Worm (Caenorhabditis elegans) whole organism, early embryonic: Measurements from ENCODE around the gene ZC262.13.

Source experiments
- B0310.2 ChIP-seq: sonication (generic microtip); optimal IDR thresholded peaks from 2 replicates; lab custom pipeline; 2016; ENCODE audit warnings: mild to moderate bottlenecking, missing genetic modification characterization, missing compliant biosample characterization
- F13C5.2 ChIP-seq: sonication (generic microtip); optimal IDR thresholded peaks from 2 replicates; lab custom pipeline; 2017; ENCODE audit warnings: mild to moderate bottlenecking, missing genetic modification characterization, inconsistent platforms, missing compliant biosample characterization
- aly-1 ChIP-seq: sonication (generic microtip); optimal IDR thresholded peaks from 2 replicates; lab custom pipeline; 2016; ENCODE audit warnings: missing genetic modification characterization, missing compliant biosample characterization
- ama-1 ChIP-seq: fragments of 150-350 bp; optimal IDR thresholded peaks from 2 replicates; lab custom pipeline; 2014
- ceh-13 ChIP-seq: fragments of 200-800 bp; sonication (Bioruptor generic); optimal IDR thresholded peaks from 2 replicates; lab custom pipeline; 2018; ENCODE audit warnings: mild to moderate bottlenecking, missing genetic modification characterization, missing compliant biosample characterization
- ceh-36 ChIP-seq: sonication (generic microtip); optimal IDR thresholded peaks from 2 replicates; lab custom pipeline; 2016; ENCODE audit warnings: missing genetic modification characterization, inconsistent platforms, missing compliant biosample characterization
- ets-7 ChIP-seq: sonication (generic microtip); optimal IDR thresholded peaks from 2 replicates; lab custom pipeline; 2016; ENCODE audit warnings: missing genotype, missing genetic modification characterization, missing compliant biosample characterization
- flt-1 ChIP-seq: fragments of 200-800 bp; sonication (Bioruptor generic); IDR thresholded peaks from 2 replicates; pipeline ENCODE4 v1.3.6; 2022; ENCODE audit warnings: missing genetic modification characterization, missing compliant biosample characterization
- hmbx-1 ChIP-seq: sonication (generic microtip); optimal IDR thresholded peaks from 2 replicates; lab custom pipeline; 2016; ENCODE audit warnings: mild to moderate bottlenecking, missing genetic modification characterization, missing compliant biosample characterization
- hmg-4 ChIP-seq: fragments of 200-800 bp; sonication (Bioruptor generic); optimal IDR thresholded peaks from 2 replicates; lab custom pipeline; 2018; ENCODE audit warnings: mild to moderate bottlenecking, missing genetic modification characterization, missing compliant biosample characterization
- hnd-1 ChIP-seq: sonication (generic microtip); optimal IDR thresholded peaks from 2 replicates; lab custom pipeline; 2016; ENCODE audit warnings: missing genetic modification characterization, missing compliant biosample characterization
- pes-1 ChIP-seq: fragments of 200-800 bp; sonication (Bioruptor generic); IDR thresholded peaks from 2 replicates; pipeline ENCODE4 v1.3.6; 2022; ENCODE audit warnings: missing genetic modification reagents, missing genetic modification characterization, missing compliant biosample characterization
- scrt-1 ChIP-seq: fragments of 200-800 bp; sonication (Bioruptor generic); IDR thresholded peaks from 2 replicates; pipeline ENCODE4 v1.3.6; 2022; ENCODE audit warnings: missing genetic modification characterization, missing compliant biosample characterization
- sea-1 ChIP-seq: fragments of 200-800 bp; sonication (Bioruptor generic); conservative IDR thresholded peaks from 2 replicates; pipeline ENCODE4 v1.3.6; 2022; ENCODE audit warnings: missing genetic modification characterization, missing compliant biosample characterization
- tbx-11 ChIP-seq: fragments of 200-800 bp; sonication (Bioruptor generic); IDR thresholded peaks from 2 replicates; pipeline ENCODE4 v1.3.6; 2022; ENCODE audit warnings: missing genetic modification characterization, missing compliant biosample characterization
- tbx-37 ChIP-seq: fragments of 200-800 bp; sonication (Bioruptor generic); conservative IDR thresholded peaks from 2 replicates; pipeline ENCODE4 v1.3.6; 2022; ENCODE audit warnings: missing genetic modification reagents, missing genetic modification characterization, missing compliant biosample characterization
- tra-4 ChIP-seq: sonication (generic microtip); optimal IDR thresholded peaks from 2 replicates; lab custom pipeline; 2017; ENCODE audit warnings: missing genetic modification characterization, missing compliant biosample characterization

Gene ZC262.13

DNA sequence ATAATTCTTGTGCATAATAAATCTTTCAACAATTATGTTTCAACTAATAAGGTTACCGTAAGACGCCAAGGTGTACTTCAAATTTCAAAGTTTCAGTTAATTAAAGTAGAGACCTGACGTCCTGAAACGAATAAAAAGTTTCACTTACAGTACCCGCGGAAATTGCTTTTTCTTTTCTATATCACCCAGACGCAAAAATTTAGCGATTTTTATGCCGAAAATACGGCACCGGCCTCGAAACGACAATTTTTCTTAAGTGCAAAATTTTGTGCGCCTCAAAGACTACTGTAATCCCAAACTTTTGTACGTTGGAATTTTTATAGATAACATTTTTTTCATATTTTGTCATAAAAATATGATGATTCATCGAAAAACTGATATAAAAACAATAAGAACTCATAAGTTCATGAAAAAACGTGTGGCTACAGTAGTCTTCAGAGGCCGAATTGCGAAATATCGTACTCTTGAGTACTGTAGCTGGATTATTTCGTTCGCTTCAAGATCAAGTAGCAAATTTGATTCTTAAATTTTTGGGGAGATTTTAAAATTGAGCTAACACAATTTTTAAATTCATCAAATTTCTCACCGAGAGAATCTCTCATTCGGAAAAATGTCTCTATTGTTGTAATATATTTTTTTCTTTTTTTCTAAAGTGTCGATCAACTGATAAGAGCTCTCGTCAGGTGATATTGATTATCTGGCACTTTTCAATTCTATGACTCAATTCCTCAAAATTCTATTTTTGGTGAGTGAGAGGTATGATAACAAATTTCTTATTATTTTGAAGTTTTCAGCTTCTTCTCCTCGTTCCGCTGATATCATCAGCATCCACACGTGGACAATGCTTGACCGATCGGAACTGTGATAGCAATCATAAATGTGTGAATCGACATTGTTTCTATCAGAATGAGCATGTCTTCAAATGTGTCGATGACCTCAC lies at the start of gene ZC262.13:
ZC262.13 (plus strand) TSS at position 641 of the 940 bp plus-strand sequence.
- no peak for TF ChIP-seq ets-7 (tag; lab: Kevin White, UChicago)
- no peak for TF ChIP-seq tra-4 (tag; lab: Kevin White, UChicago)
- TF ChIP-seq aly-1 (tag; lab: Kevin White, UChicago) = no peak
- TF ChIP-seq hnd-1 = no peak
- TF ChIP-seq hmg-4 (GFP tag; lab: Kevin White, UChicago) = no peak
- TF ChIP-seq scrt-1 (GFP tag; lab: Robert Waterston, UW) = no peak
- no peak for TF ChIP-seq ceh-13 (GFP tag; lab: Kevin White, UChicago)
- TF ChIP-seq tbx-11 = no peak
- no peak for TF ChIP-seq B0310.2 (tag; lab: Kevin White, UChicago)
- no peak for TF ChIP-seq F13C5.2 (tag; lab: Kevin White, UChicago)
- TF ChIP-seq tbx-37 (GFP tag; lab: Robert Waterston, UW) = no peak
- no peak for TF ChIP-seq flt-1 (GFP tag; lab: Robert Waterston, UW)
- no peak for TF ChIP-seq ceh-36 (tag; lab: Kevin White, UChicago)
- no peak for TF ChIP-seq hmbx-1 (tag; lab: Kevin White, UChicago)
- no peak for TF ChIP-seq ama-1 (lab: Kevin White, UChicago)
- TF ChIP-seq sea-1 (GFP tag; lab: Robert Waterston, UW) = no peak

DNA sequence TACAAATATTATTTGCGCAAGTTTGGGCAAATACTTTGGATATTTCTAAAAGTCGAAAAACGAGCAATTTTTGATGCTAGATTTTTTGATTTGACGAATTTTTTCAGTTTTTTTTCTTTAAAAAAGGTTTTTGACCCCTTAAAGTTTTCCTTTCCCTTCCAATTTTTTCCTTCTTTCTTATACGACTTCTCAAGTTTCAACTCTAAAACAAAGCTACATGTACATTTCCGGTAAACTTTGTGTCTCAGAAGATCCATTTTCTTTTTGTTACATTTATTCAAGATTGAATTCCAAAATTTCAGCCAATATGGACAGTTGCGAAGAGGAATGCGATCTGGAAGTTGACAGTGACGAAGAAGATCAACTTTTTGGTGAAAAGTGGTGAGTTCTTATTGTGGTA lies 47.2 kb upstream of the ZC262.13 start, which contains the start of gene mig-10:
mig-10 (plus strand) TSS at position 301 of the 400 bp plus-strand sequence.
- TF ChIP-seq hmbx-1 (tag; lab: Kevin White, UChicago) (no peak), hmg-4 (GFP tag; lab: Kevin White, UChicago) (no peak), hnd-1 (no peak), pes-1 (GFP tag; lab: Robert Waterston, UW) (no peak), tbx-11 (no peak), F13C5.2 (tag; lab: Kevin White, UChicago) (no peak), sea-1 (GFP tag; lab: Robert Waterston, UW) (no peak), flt-1 (GFP tag; lab: Robert Waterston, UW) (no peak), ceh-36 (tag; lab: Kevin White, UChicago) (no peak), scrt-1 (GFP tag; lab: Robert Waterston, UW) (no peak), aly-1 (tag; lab: Kevin White, UChicago) (no peak), tra-4 (tag; lab: Kevin White, UChicago) (no peak), ets-7 (tag; lab: Kevin White, UChicago) (no peak), tbx-37 (GFP tag; lab: Robert Waterston, UW) (no peak), ceh-13 (GFP tag; lab: Kevin White, UChicago) (no peak), B0310.2 (tag; lab: Kevin White, UChicago) (no peak), ama-1 (lab: Kevin White, UChicago) (no peak)

DNA sequence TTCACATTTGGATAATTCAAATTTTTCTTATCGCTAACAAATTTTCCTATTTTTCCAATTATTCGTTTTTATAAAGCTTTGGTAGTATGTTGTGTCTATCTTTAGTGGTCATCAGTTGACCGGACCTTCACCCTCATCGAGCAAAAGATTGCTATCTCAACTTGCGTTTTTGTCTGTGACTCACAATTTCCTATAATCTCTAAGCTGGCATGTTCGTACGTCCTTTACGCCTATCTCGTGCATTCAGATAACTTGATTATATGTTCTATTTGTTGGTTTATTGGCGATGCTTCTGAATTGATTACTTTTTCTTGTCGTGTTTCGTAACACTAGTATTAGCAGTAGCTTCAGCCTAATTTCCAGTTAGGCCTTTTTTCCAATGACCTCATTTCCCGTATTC lies 46.4 kb upstream of the ZC262.13 start:
- TF ChIP-seq tbx-11 (no peak), hmg-4 (GFP tag; lab: Kevin White, UChicago) (no peak), tra-4 (tag; lab: Kevin White, UChicago) (no peak), pes-1 (GFP tag; lab: Robert Waterston, UW) (no peak), B0310.2 (tag; lab: Kevin White, UChicago) (no peak), aly-1 (tag; lab: Kevin White, UChicago) (no peak), flt-1 (GFP tag; lab: Robert Waterston, UW) (no peak), ets-7 (tag; lab: Kevin White, UChicago) (no peak), ama-1 (lab: Kevin White, UChicago) (no peak), F13C5.2 (tag; lab: Kevin White, UChicago) (no peak), ceh-36 (tag; lab: Kevin White, UChicago) (no peak), scrt-1 (GFP tag; lab: Robert Waterston, UW) (no peak), sea-1 (GFP tag; lab: Robert Waterston, UW) (no peak), hmbx-1 (tag; lab: Kevin White, UChicago) (no peak)

DNA sequence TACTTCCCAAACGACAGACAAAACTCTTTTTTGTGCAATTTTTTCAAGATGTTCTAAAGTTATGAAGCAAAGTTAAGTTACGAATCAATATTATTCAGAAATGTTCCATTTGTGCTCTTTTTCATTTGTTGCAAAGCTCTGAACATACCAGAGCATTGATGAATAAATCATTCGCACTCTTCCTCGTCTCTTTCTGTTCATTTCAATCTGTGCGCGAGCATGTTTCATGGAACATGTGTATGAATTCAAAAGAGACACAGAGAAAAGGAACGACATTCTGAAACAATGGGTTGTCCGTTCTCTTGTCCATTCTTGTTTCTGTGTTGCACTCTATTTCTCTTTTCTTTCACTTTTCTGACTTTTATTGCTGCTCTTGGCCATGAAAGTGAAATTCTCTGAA lies 45.7 kb upstream of the ZC262.13 start:
- no peak for TF ChIP-seq tbx-11
- no peak for TF ChIP-seq sea-1 (GFP tag; lab: Robert Waterston, UW)
- TF ChIP-seq F13C5.2 (tag; lab: Kevin White, UChicago) = no peak
- no peak for TF ChIP-seq aly-1 (tag; lab: Kevin White, UChicago)
- TF ChIP-seq B0310.2 (tag; lab: Kevin White, UChicago) = no peak
- TF ChIP-seq ama-1 (lab: Kevin White, UChicago) = no peak
- no peak for TF ChIP-seq ets-7 (tag; lab: Kevin White, UChicago)
- no peak for TF ChIP-seq tra-4 (tag; lab: Kevin White, UChicago)

- TF ChIP-seq ets-7 (tag; lab: Kevin White, UChicago) (no peak), hnd-1 (no peak), scrt-1 (GFP tag; lab: Robert Waterston, UW) (no peak), B0310.2 (tag; lab: Kevin White, UChicago) (no peak), pes-1 (GFP tag; lab: Robert Waterston, UW) (no peak), tra-4 (tag; lab: Kevin White, UChicago) (no peak), tbx-37 (GFP tag; lab: Robert Waterston, UW) (no peak), tbx-11 (no peak)
Observed at ce11 chrIII:8281310-8281709, 44.7 kb upstream of the ZC262.13 start.

DNA sequence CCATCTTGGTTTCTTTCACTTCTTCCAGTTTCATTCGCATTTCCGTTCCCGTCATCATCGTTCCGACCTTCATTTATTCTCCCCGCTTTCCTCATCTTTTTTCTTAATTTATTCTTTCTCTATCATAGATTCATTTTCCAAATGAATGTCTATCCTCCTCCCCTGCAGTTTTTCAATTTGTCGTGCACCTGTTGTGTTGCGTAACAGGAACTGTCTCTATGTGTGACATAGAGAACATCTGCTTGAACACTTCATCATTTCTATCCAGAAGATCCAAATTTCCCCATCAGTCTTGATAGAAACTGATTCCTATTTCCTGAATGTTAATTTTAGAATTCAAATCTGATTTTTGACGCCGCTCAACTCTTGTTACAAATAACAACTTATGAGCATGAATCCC lies 42.5 kb upstream of the ZC262.13 start:
- TF ChIP-seq F13C5.2 (tag; lab: Kevin White, UChicago) (no peak), ceh-36 (tag; lab: Kevin White, UChicago) (no peak), hmg-4 (GFP tag; lab: Kevin White, UChicago) (no peak), B0310.2 (tag; lab: Kevin White, UChicago) (no peak), sea-1 (GFP tag; lab: Robert Waterston, UW) (no peak), ceh-13 (GFP tag; lab: Kevin White, UChicago) (no peak), tbx-37 (GFP tag; lab: Robert Waterston, UW) (no peak)
